In genomic region chrIII:12711217-12711616, ce11 we compare ENCODE assay signal across 4 worm cellular contexts.
TF ChIP-seq lines count a peak whose summit lies in the region.

Gene hut-1 (plus strand): TSS chrIII:12711560.

TF ChIP-seq in whole organism, L1 larva, 84 proteins besides CTCF, POLR2A, EP300 and RAD21 (continued from another document):
- TF ChIP-seq tbx-2 (tag; optimal IDR thresholded peaks at IDR 0.05; lab: Kevin White, UChicago) (peak; percentile 29), ets-5 (GFP tag; IDR thresholded peaks at IDR 0.05; lab: Robert Waterston, UW) (no peak), dpl-1 (GFP tag; optimal IDR thresholded peaks at IDR 0.05; lab: Kevin White, UChicago) (peak; percentile 79 to 89 (median 87)), sup-37 (GFP tag; optimal IDR thresholded peaks at IDR 0.05; lab: Kevin White, UChicago) (no peak), zip-4 (GFP tag; optimal IDR thresholded peaks at IDR 0.05; lab: Kevin White, UChicago) (no peak), snu-23 (GFP tag; optimal IDR thresholded peaks at IDR 0.05; lab: Kevin White, UChicago) (peak; percentile 72), nhr-20 (tag; optimal IDR thresholded peaks at IDR 0.05; lab: Kevin White, UChicago) (peak; percentile 41), rnt-1 (tag; optimal IDR thresholded peaks at IDR 0.05; lab: Kevin White, UChicago) (peak; percentile 54), elt-3 (tag; optimal IDR thresholded peaks at IDR 0.05; lab: Kevin White, UChicago) (peak in 1 of 6 experiments; percentile 59), irx-1 (tag; optimal IDR thresholded peaks at IDR 0.05; lab: Kevin White, UChicago) (no peak), nhr-12 (tag; optimal IDR thresholded peaks at IDR 0.05; lab: Kevin White, UChicago) (no peak), lin-35 (GFP tag; optimal IDR thresholded peaks at IDR 0.05; lab: Kevin White, UChicago) (peak; percentile 82 to 93), F16B12.6 (tag; optimal IDR thresholded peaks at IDR 0.05; lab: Kevin White, UChicago) (peak; percentile 96), xbp-1 (tag; optimal IDR thresholded peaks at IDR 0.05; lab: Kevin White, UChicago) (peak; percentile 82), efl-1 (optimal IDR thresholded peaks at IDR 0.05; lab: Kevin White, UChicago) (peak; percentile 60 to 85), efl-1 (GFP tag; optimal IDR thresholded peaks at IDR 0.05 in 1 of 2; lab: Kevin White, UChicago) (peak; percentile 88 to 98), lin-13 (GFP tag; optimal IDR thresholded peaks at IDR 0.05; lab: Kevin White, UChicago) (no peak), ceh-63 (GFP tag; optimal IDR thresholded peaks at IDR 0.05; lab: Kevin White, UChicago) (no peak), ama-1 (optimal IDR thresholded peaks at IDR 0.05; lab: Kevin White, UChicago) (peak; percentile 0), lsy-2 (tag; optimal IDR thresholded peaks at IDR 0.05; lab: Kevin White, UChicago) (peak; percentile 64 to 80), mdl-1 (tag; optimal IDR thresholded peaks at IDR 0.05; lab: Kevin White, UChicago) (peak in 1 of 2 experiments; percentile 34), nhr-47 (tag; optimal IDR thresholded peaks at IDR 0.05; lab: Kevin White, UChicago) (peak; percentile 46), pax-3 (tag; optimal IDR thresholded peaks at IDR 0.05; lab: Kevin White, UChicago) (no peak), aly-2 (tag; optimal IDR thresholded peaks at IDR 0.05; lab: Kevin White, UChicago) (peak; percentile 14), egl-13 (tag; optimal IDR thresholded peaks at IDR 0.05; lab: Kevin White, UChicago) (no peak), pag-3 (tag; optimal IDR thresholded peaks at IDR 0.05; lab: Kevin White, UChicago; ENCODE audit: borderline replicate concordance, insufficient read depth) (no peak), unc-130 (tag; optimal IDR thresholded peaks at IDR 0.05; lab: Kevin White, UChicago) (peak; percentile 74), nhr-84 (tag; optimal IDR thresholded peaks at IDR 0.05; lab: Kevin White, UChicago) (no peak), C34B4.2 (tag; optimal IDR thresholded peaks at IDR 0.05; lab: Kevin White, UChicago) (no peak)

TF ChIP-seq in whole organism, L2 larva, 48 proteins besides CTCF, POLR2A, EP300 and RAD21 (continued from another document):
- TF ChIP-seq sma-9 (GFP tag; optimal IDR thresholded peaks at IDR 0.05; lab: Kevin White, UChicago) (no peak), sma-9 (tag; optimal IDR thresholded peaks at IDR 0.05; lab: Kevin White, UChicago) (no peak), sma-3 (GFP tag; optimal IDR thresholded peaks at IDR 0.05; lab: Kevin White, UChicago) (peak; percentile 25), C34F6.9 (tag; optimal IDR thresholded peaks at IDR 0.05; lab: Kevin White, UChicago) (peak; percentile 67), nhr-25 (tag; optimal IDR thresholded peaks at IDR 0.05; lab: Kevin White, UChicago) (peak; percentile 2), ama-1 (optimal IDR thresholded peaks at IDR 0.05; lab: Kevin White, UChicago) (peak; percentile 23), gmeb-1 (tag; optimal IDR thresholded peaks at IDR 0.05; lab: Kevin White, UChicago) (peak; percentile 70)

TF ChIP-seq in whole organism, L3 larva, 47 proteins besides CTCF, POLR2A, EP300 and RAD21 (continued from another document):
- TF ChIP-seq pha-4 (tag; optimal IDR thresholded peaks at IDR 0.05; lab: Kevin White, UChicago) (peak; percentile 84), lsy-12 (tag; optimal IDR thresholded peaks at IDR 0.05; lab: Kevin White, UChicago) (no peak), ceh-82 (tag; optimal IDR thresholded peaks at IDR 0.05; lab: Kevin White, UChicago) (no peak), hmg-11 (tag; optimal IDR thresholded peaks at IDR 0.05; lab: Kevin White, UChicago) (peak; percentile 63), lin-15B (tag; optimal IDR thresholded peaks at IDR 0.05; lab: Kevin White, UChicago) (peak; percentile 44), nhr-11 (tag; optimal IDR thresholded peaks at IDR 0.05; lab: Kevin White, UChicago) (no peak), daf-12 (tag; optimal IDR thresholded peaks at IDR 0.05; lab: Kevin White, UChicago) (no peak), fkh-10 (GFP tag; optimal IDR thresholded peaks at IDR 0.05; lab: Kevin White, UChicago) (no peak), egl-27 (tag; optimal IDR thresholded peaks at IDR 0.05; lab: Kevin White, UChicago) (no peak), mdl-1 (tag; optimal IDR thresholded peaks at IDR 0.05; lab: Kevin White, UChicago) (no peak), nhr-28 (tag; optimal IDR thresholded peaks at IDR 0.05; lab: Kevin White, UChicago) (no peak), jun-1 (tag; optimal IDR thresholded peaks at IDR 0.05; lab: Kevin White, UChicago) (no peak), ztf-11 (tag; optimal IDR thresholded peaks at IDR 0.05; lab: Kevin White, UChicago) (no peak), skn-1 (tag; optimal IDR thresholded peaks at IDR 0.05; lab: Kevin White, UChicago) (no peak), elt-2 (tag; optimal IDR thresholded peaks at IDR 0.05; lab: Kevin White, UChicago) (no peak), mml-1 (tag; optimal IDR thresholded peaks at IDR 0.05; lab: Kevin White, UChicago) (no peak), nhr-43 (tag; optimal IDR thresholded peaks at IDR 0.05; lab: Kevin White, UChicago; ENCODE audit: poor library complexity, severe bottlenecking) (no peak), nfya-1 (tag; optimal IDR thresholded peaks at IDR 0.05; lab: Kevin White, UChicago; ENCODE audit: insufficient read depth) (peak; percentile 68), pqm-1 (tag; optimal IDR thresholded peaks at IDR 0.05; lab: Kevin White, UChicago) (no peak), nhr-12 (tag; optimal IDR thresholded peaks at IDR 0.05; lab: Kevin White, UChicago) (no peak), lin-39 (tag; optimal IDR thresholded peaks at IDR 0.05; lab: Kevin White, UChicago) (peak; percentile 38), tbx-2 (tag; optimal IDR thresholded peaks at IDR 0.05; lab: Kevin White, UChicago) (no peak), fos-1 (tag; optimal IDR thresholded peaks at IDR 0.05; lab: Kevin White, UChicago) (no peak), snpc-4 (tag; optimal IDR thresholded peaks at IDR 0.05; lab: Kevin White, UChicago) (peak; percentile 9), ztf-4 (tag; optimal IDR thresholded peaks at IDR 0.05; lab: Kevin White, UChicago) (no peak), nhr-237 (tag; optimal IDR thresholded peaks at IDR 0.05; lab: Kevin White, UChicago) (no peak)

TF ChIP-seq in whole organism, L4 larva, 104 proteins besides CTCF, POLR2A, EP300 and RAD21 (continued from another document):
- TF ChIP-seq nhr-41 (GFP tag; IDR thresholded peaks at IDR 0.05; lab: Robert Waterston, UW) (no peak), mdl-1 (tag; optimal IDR thresholded peaks at IDR 0.05; lab: Kevin White, UChicago) (no peak), nhr-237 (tag; optimal IDR thresholded peaks at IDR 0.05; lab: Kevin White, UChicago) (no peak), rbr-2 (tag; optimal IDR thresholded peaks at IDR 0.05; lab: Kevin White, UChicago) (no peak), Y75B8A.6 (GFP tag; IDR thresholded peaks at IDR 0.05; lab: Robert Waterston, UW) (no peak), nhr-111 (GFP tag; optimal IDR thresholded peaks at IDR 0.05; lab: Kevin White, UChicago) (no peak), ces-1 (GFP tag; optimal IDR thresholded peaks at IDR 0.05; lab: Kevin White, UChicago) (no peak), snpc-1.2 (GFP tag; IDR thresholded peaks at IDR 0.05; lab: Robert Waterston, UW) (no peak), ztf-11 (tag; optimal IDR thresholded peaks at IDR 0.05; lab: Kevin White, UChicago) (no peak), spr-1 (tag; optimal IDR thresholded peaks at IDR 0.05; lab: Kevin White, UChicago) (no peak), aha-1 (tag; lab: Kevin White, UChicago) (peak; percentile 89), nhr-77 (tag; optimal IDR thresholded peaks at IDR 0.05; lab: Kevin White, UChicago) (no peak), lin-38 (GFP tag; IDR thresholded peaks at IDR 0.05; lab: Robert Waterston, UW) (peak; percentile 38), nhr-28 (tag; optimal IDR thresholded peaks at IDR 0.05; lab: Kevin White, UChicago) (no peak), dve-1 (tag; optimal IDR thresholded peaks at IDR 0.05; lab: Kevin White, UChicago; ENCODE audit: insufficient read depth) (peak; percentile 49), dmd-6 (GFP tag; IDR thresholded peaks at IDR 0.05; lab: Robert Waterston, UW) (0 out of 2 replicates have a peak, but pooled peaks have one; percentile 14), tra-1 (GFP tag; IDR thresholded peaks at IDR 0.05; lab: Robert Waterston, UW) (no peak), mep-1 (tag; optimal IDR thresholded peaks at IDR 0.05; lab: Kevin White, UChicago) (peak; percentile 8), daf-16 (GFP tag; optimal IDR thresholded peaks at IDR 0.05; lab: Kevin White, UChicago) (peak in 1 of 2 experiments; percentile 2), daf-16 (tag; optimal IDR thresholded peaks at IDR 0.05; lab: Kevin White, UChicago) (peak; percentile 27), attf-4 (tag; optimal IDR thresholded peaks at IDR 0.05; lab: Kevin White, UChicago) (no peak), hmg-1.1 (GFP tag; IDR thresholded peaks at IDR 0.05; lab: Robert Waterston, UW) (no peak), ceh-62 (tag; optimal IDR thresholded peaks at IDR 0.05; lab: Kevin White, UChicago) (no peak), T26A8.4 (GFP tag; IDR thresholded peaks at IDR 0.05; lab: Robert Waterston, UW) (no peak), lir-3 (tag; optimal IDR thresholded peaks at IDR 0.05; lab: Kevin White, UChicago) (no peak), Y5F2A.4 (GFP tag; optimal IDR thresholded peaks at IDR 0.05; lab: Kevin White, UChicago) (no peak), pqm-1 (tag; optimal IDR thresholded peaks at IDR 0.05; lab: Kevin White, UChicago) (no peak), hlh-11 (tag; optimal IDR thresholded peaks at IDR 0.05; lab: Kevin White, UChicago) (no peak), F10B5.3 (tag; optimal IDR thresholded peaks at IDR 0.05; lab: Kevin White, UChicago) (no peak), ama-1 (optimal IDR thresholded peaks at IDR 0.05; lab: Kevin White, UChicago) (no peak), lsy-2 (tag; optimal IDR thresholded peaks at IDR 0.05; lab: Kevin White, UChicago) (peak in 1 of 2 experiments; percentile 72), madf-9 (GFP tag; conservative IDR thresholded peaks at IDR 0.05; lab: Robert Waterston, UW) (no peak)
TF ChIP-seq in whole organism, L4 larva: peak in this region for 12.
